Fruit fly (Drosophila melanogaster) whole organism, embryonic: ENCODE measurements around the gene CG15594.

Source experiments
- Abd-B ChIP-seq: fragments of 200-800 bp; sonication (Bioruptor generic); optimal IDR thresholded peaks from 2 replicates; lab custom pipeline; 2018; ENCODE audit warnings: missing biosample characterization, mild to moderate bottlenecking, missing genetic modification characterization, moderate library complexity
- Ada2b ChIP-seq: fragments of 200-800 bp; sonication (Bioruptor generic); IDR thresholded peaks from 2 replicates; pipeline ENCODE4 v1.3.6; 2022; ENCODE audit warnings: missing biosample characterization, missing genetic modification characterization
- B-H2 ChIP-seq: fragments of 200-800 bp; sonication (Bioruptor generic); optimal IDR thresholded peaks from 2 replicates; lab custom pipeline; 2018; ENCODE audit warnings: missing biosample characterization, mild to moderate bottlenecking, missing genetic modification characterization
- BEAF-32 ChIP-seq: fragments of 200-800 bp; sonication (Bioruptor generic); optimal IDR thresholded peaks from 3 replicates; lab custom pipeline; 2017; ENCODE audit warnings: missing biosample characterization, missing genetic modification characterization, mild to moderate bottlenecking, moderate library complexity, missing genetic modification reagents
- Blimp-1 ChIP-seq: fragments of 200-800 bp; sonication (Bioruptor generic); optimal IDR thresholded peaks from 3 replicates; lab custom pipeline; 2018; ENCODE audit warnings: missing biosample characterization, missing genetic modification characterization, mild to moderate bottlenecking, moderate library complexity, missing genetic modification reagents
- CG10321 ChIP-seq: fragments of 200-800 bp; sonication (Bioruptor generic); IDR thresholded peaks from 2 replicates; pipeline ENCODE4 v1.3.6; 2022; ENCODE audit warnings: missing biosample characterization, missing genetic modification characterization
- CG12659 ChIP-seq: fragments of 200-800 bp; sonication (Bioruptor generic); optimal IDR thresholded peaks from 3 replicates; lab custom pipeline; 2017; ENCODE audit warnings: mild to moderate bottlenecking, missing biosample characterization, missing genetic modification reagents, missing genetic modification characterization
- CG13775 ChIP-seq: fragments of 200-800 bp; sonication (Bioruptor generic); optimal IDR thresholded peaks from 3 replicates; lab custom pipeline; 2017; ENCODE audit warnings: missing biosample characterization, mild to moderate bottlenecking, missing genetic modification characterization
- CG18619 ChIP-seq: fragments of 200-800 bp; sonication (Bioruptor generic); optimal IDR thresholded peaks from 3 replicates; lab custom pipeline; 2017; ENCODE audit warnings: missing biosample characterization, mild to moderate bottlenecking, missing genetic modification characterization
- CG34376 ChIP-seq: fragments of 200-800 bp; sonication (Bioruptor generic); optimal IDR thresholded peaks from 2 replicates; lab custom pipeline; 2018; ENCODE audit warnings: missing biosample characterization, mild to moderate bottlenecking, missing genetic modification characterization
- CG6683 ChIP-seq: fragments of 200-800 bp; sonication (Bioruptor generic); optimal IDR thresholded peaks from 2 replicates; lab custom pipeline; 2017; ENCODE audit warnings: missing biosample characterization, mild to moderate bottlenecking, missing genetic modification characterization, missing genetic modification reagents
- CG6854 ChIP-seq: fragments of 200-800 bp; sonication (Bioruptor generic); optimal IDR thresholded peaks from 3 replicates; lab custom pipeline; 2017; ENCODE audit warnings: missing biosample characterization, mild to moderate bottlenecking, missing genetic modification characterization
- CG8765 ChIP-seq: fragments of 200-800 bp; sonication (Bioruptor generic); IDR thresholded peaks from 2 replicates; pipeline ENCODE4 v1.3.6; 2022; ENCODE audit warnings: missing biosample characterization, missing genetic modification characterization
- Camta ChIP-seq: fragments of 200-800 bp; sonication (Bioruptor generic); optimal IDR thresholded peaks from 2 replicates; lab custom pipeline; 2016; ENCODE audit warnings: missing biosample characterization, missing genetic modification characterization
- Doc3 ChIP-seq: fragments of 200-800 bp; sonication (Bioruptor generic); IDR thresholded peaks from 3 replicates; pipeline ENCODE4 v1.3.6; 2022; ENCODE audit warnings: missing biosample characterization, missing genetic modification characterization; ENCODE audit not compliant: partially characterized antibody
- Drgx ChIP-seq: fragments of 200-800 bp; sonication (Bioruptor generic); IDR thresholded peaks from 2 replicates; pipeline ENCODE4 v1.3.6; 2022; ENCODE audit warnings: missing biosample characterization, missing genetic modification characterization
- H2.0 ChIP-seq: fragments of 200-800 bp; sonication (Bioruptor generic); IDR thresholded peaks from 2 replicates; pipeline ENCODE4 v1.3.6; 2022; ENCODE audit warnings: missing biosample characterization, missing genetic modification characterization
- Hr51 ChIP-seq, 2 experiments: fragments of 200-800 bp; sonication (Bioruptor generic); optimal IDR thresholded peaks; 2 replicates in 1 of 2; 3 replicates in 1 of 2; lab custom pipeline; 2016 to 2018; ENCODE audit warnings: missing biosample characterization in 2 of 2, missing genetic modification characterization in 2 of 2, mild to moderate bottlenecking in 1 of 2, moderate library complexity in 1 of 2
- Ptx1 ChIP-seq: fragments of 200-800 bp; sonication (Bioruptor generic); IDR thresholded peaks from 2 replicates; pipeline ENCODE4 v1.3.6; 2022; ENCODE audit warnings: missing biosample characterization, missing genetic modification characterization
- Sry-β ChIP-seq: fragments of 200-800 bp; sonication (Bioruptor generic); optimal IDR thresholded peaks from 2 replicates; lab custom pipeline; 2018; ENCODE audit warnings: missing biosample characterization, mild to moderate bottlenecking, missing genetic modification characterization, moderate library complexity
- crp ChIP-seq, 2 experiments: fragments of 200-800 bp; sonication (Bioruptor generic); optimal IDR thresholded peaks; 2 replicates in 1 of 2; 3 replicates in 1 of 2; lab custom pipeline; 2017; ENCODE audit warnings: missing biosample characterization in 2 of 2, missing genetic modification characterization in 2 of 2, mild to moderate bottlenecking in 1 of 2, moderate library complexity in 1 of 2
- disco-r ChIP-seq: fragments of 200-800 bp; sonication (Bioruptor generic); optimal IDR thresholded peaks from 2 replicates; lab custom pipeline; 2016; ENCODE audit warnings: missing biosample characterization, missing genetic modification characterization
- dm ChIP-seq: fragments of 200-800 bp; sonication (Bioruptor generic); optimal IDR thresholded peaks from 3 replicates; lab custom pipeline; 2016; ENCODE audit warnings: missing biosample characterization, missing genetic modification characterization
- emc ChIP-seq: fragments of 200-800 bp; sonication (Bioruptor generic); optimal IDR thresholded peaks from 2 replicates; lab custom pipeline; 2016; ENCODE audit warnings: missing biosample characterization, missing genetic modification characterization
- gfzf ChIP-seq: fragments of 200-800 bp; sonication (Bioruptor generic); optimal IDR thresholded peaks from 2 replicates; lab custom pipeline; 2016; ENCODE audit warnings: missing biosample characterization, mild to moderate bottlenecking, missing genetic modification characterization, moderate library complexity
- hb ChIP-seq: fragments of 200-800 bp; sonication (Bioruptor generic); IDR thresholded peaks from 3 replicates; pipeline ENCODE4 v1.3.6; 2022; ENCODE audit warnings: missing biosample characterization, missing genetic modification characterization; ENCODE audit not compliant: partially characterized antibody
- ken ChIP-seq: fragments of 200-800 bp; sonication (Bioruptor generic); IDR thresholded peaks from 3 replicates; pipeline ENCODE4 v1.3.6; 2022; ENCODE audit warnings: missing biosample characterization, missing genetic modification characterization
- klu ChIP-seq: fragments of 200-800 bp; sonication (Bioruptor generic); IDR thresholded peaks from 2 replicates; pipeline ENCODE4 v1.3.6; 2022; ENCODE audit warnings: missing biosample characterization, missing genetic modification characterization
- nerfin-1 ChIP-seq: fragments of 200-800 bp; sonication (Bioruptor generic); optimal IDR thresholded peaks from 3 replicates; lab custom pipeline; 2019; ENCODE audit warnings: missing biosample characterization, mild to moderate bottlenecking, missing genetic modification characterization, moderate library complexity
- phol ChIP-seq: fragments of 200-800 bp; sonication (Bioruptor generic); optimal IDR thresholded peaks from 3 replicates; lab custom pipeline; 2018; ENCODE audit warnings: missing biosample characterization, mild to moderate bottlenecking, missing genetic modification characterization, moderate library complexity
- pum ChIP-seq: fragments of 200-800 bp; sonication (Bioruptor generic); optimal IDR thresholded peaks from 2 replicates; lab custom pipeline; 2016; ENCODE audit warnings: missing biosample characterization, missing genetic modification characterization
- sens-2 ChIP-seq: fragments of 200-800 bp; sonication (Bioruptor generic); IDR thresholded peaks from 2 replicates; pipeline ENCODE4 v1.3.6; 2022; ENCODE audit warnings: missing biosample characterization, missing genetic modification characterization
- seq ChIP-seq: fragments of 200-800 bp; sonication (Bioruptor generic); IDR thresholded peaks from 2 replicates; pipeline ENCODE4 v1.3.6; 2022; ENCODE audit warnings: missing biosample characterization, missing genetic modification characterization
- so ChIP-seq: fragments of 200-800 bp; sonication (Bioruptor generic); IDR thresholded peaks from 3 replicates; pipeline ENCODE4 v1.3.6; 2022; ENCODE audit warnings: missing biosample characterization, missing genetic modification characterization
- sr ChIP-seq: fragments of 200-800 bp; sonication (Bioruptor generic); IDR thresholded peaks from 3 replicates; pipeline ENCODE4 v1.3.6; 2022; ENCODE audit warnings: missing biosample characterization, missing genetic modification characterization
- trh ChIP-seq: fragments of 200-800 bp; sonication (Bioruptor generic); optimal IDR thresholded peaks from 2 replicates; lab custom pipeline; 2016; ENCODE audit warnings: missing biosample characterization, missing genetic modification characterization
- tup ChIP-seq: fragments of 200-800 bp; sonication (Bioruptor generic); optimal IDR thresholded peaks from 2 replicates; lab custom pipeline; 2016; ENCODE audit warnings: missing biosample characterization, mild to moderate bottlenecking, missing genetic modification characterization, moderate library complexity
- zen2 ChIP-seq: fragments of 200-800 bp; sonication (Bioruptor generic); IDR thresholded peaks from 3 replicates; pipeline ENCODE4 v1.3.6; 2022; ENCODE audit warnings: missing biosample characterization, missing genetic modification characterization; ENCODE audit not compliant: partially characterized antibody

The CG15594 gene

DNA sequence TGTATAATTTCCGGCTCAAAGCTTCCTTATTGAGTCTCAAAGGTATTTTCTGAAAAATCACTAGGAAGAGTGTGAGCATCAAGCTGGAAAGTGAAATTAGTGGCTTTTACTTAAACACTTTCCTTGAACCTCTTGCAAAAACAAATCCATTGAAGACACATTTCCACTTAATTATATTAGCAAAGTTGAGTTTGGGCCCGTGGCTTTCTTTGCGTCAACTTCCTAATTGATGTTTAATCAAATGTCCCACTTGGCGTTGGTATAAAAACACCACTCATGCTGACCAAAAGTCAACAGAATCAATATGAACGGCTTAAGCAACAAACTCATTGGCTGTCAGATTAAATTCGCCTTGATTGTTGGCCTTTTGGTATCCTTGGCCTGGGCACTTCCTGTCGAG, 16.2 kb downstream of the CG15594 start, which contains the start of gene CG46396:
TSS of gene CG46396 (plus strand) at position 301 of the 400 bp plus-strand sequence.
- TF ChIP-seq dm (GFP tag; lab: Kevin White, UChicago) (no peak), Sry-β (GFP tag; lab: Kevin White, UChicago) (no peak), zen2 (GFP tag; lab: Robert Waterston, UW) (no peak), Ptx1 (no peak), so (no peak), sr (GFP tag; lab: Robert Waterston, UW) (no peak), trh (GFP tag; lab: Kevin White, UChicago) (no peak), phol (tag; lab: Kevin White, UChicago) (no peak), gfzf (GFP tag; lab: Kevin White, UChicago) (no peak), CG13775 (GFP tag; lab: Kevin White, UChicago) (no peak), disco-r (GFP tag; lab: Kevin White, UChicago) (no peak), crp (GFP tag; optimal IDR thresholded peaks at IDR 0.05; lab: Kevin White, UChicago) (no peak), CG8765 (GFP tag; lab: Robert Waterston, UW) (no peak), pum (GFP tag; lab: Kevin White, UChicago) (no peak), nerfin-1 (tag; lab: Kevin White, UChicago) (no peak), CG10321 (GFP tag; lab: Robert Waterston, UW) (no peak)

- TF ChIP-seq hb (GFP tag; lab: Robert Waterston, UW) (0 out of 3 replicates have a peak, but pooled peaks have one; percentile 28), emc (no peak), B-H2 (GFP tag; lab: Kevin White, UChicago) (no peak), Doc3 (no peak), Hr51 (GFP tag; optimal IDR thresholded peaks at IDR 0.05; lab: Kevin White, UChicago) (no peak), Blimp-1 (GFP tag; lab: Kevin White, UChicago) (peak; percentile 31)
These were observed 17.4 kb downstream of the CG15594 start, which contains the start of gene Osi16 for dm6 chr3R:6304947-6305346. TSS of gene Osi16 (plus strand) at chr3R:6305247.

DNA sequence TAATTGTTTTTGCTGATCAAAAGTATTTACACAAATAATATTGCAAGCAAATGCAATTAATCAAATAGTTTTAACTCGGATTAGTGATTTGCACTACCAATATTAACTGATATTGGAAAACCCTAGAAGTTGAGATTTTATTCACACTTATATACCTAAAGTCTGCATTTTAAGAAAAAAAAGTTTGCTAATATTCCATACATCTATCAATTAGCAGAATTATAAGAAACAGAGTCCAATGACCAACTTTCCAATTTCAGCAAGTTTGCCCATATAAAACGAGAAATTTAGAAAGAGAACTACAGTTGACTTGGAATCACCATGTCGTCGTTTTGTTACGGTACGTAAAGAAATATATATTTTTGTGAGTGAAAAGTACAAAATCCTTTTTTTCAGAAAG, 19.1 kb downstream of the CG15594 start, which contains the start of gene CG46026:
TSS of gene CG46026 (plus strand) at position 301 of the 400 bp plus-strand sequence.
- TF ChIP-seq Drgx (GFP tag; lab: Robert Waterston, UW) (no peak), CG6854 (no peak), CG34376 (GFP tag; lab: Kevin White, UChicago) (no peak), H2.0 (GFP tag; lab: Robert Waterston, UW) (no peak), Camta (GFP tag; lab: Kevin White, UChicago) (no peak), Ada2b (GFP tag; lab: Robert Waterston, UW) (no peak), CG18619 (no peak), sens-2 (GFP tag; lab: Robert Waterston, UW) (no peak), tup (no peak), CG6683 (no peak), klu (no peak), pum (GFP tag; lab: Kevin White, UChicago) (no peak), seq (GFP tag; lab: Robert Waterston, UW) (no peak), BEAF-32 (no peak), ken (GFP tag; lab: Robert Waterston, UW) (no peak)

DNA sequence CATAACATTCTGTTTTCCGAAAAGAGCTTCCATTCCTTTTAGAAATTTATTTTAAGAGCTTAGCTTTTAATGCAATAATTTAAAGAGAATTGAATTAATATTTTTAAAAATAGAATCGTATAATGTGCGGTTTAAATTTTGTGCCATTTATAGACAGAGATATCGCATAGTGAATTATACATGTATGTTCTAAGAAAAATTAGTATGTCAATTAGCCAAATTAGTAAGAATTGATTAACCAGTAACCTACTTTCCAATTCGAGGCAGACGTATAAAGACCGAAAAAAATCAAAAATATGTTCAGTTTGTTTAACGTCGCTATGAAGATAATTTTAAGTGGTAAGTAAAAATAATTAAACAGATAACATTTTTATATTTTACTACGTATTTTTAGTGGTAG, 22.1 kb downstream of the CG15594 start, which contains the start of gene CG31560:
TSS of gene CG31560 (plus strand) at position 301 of the 400 bp plus-strand sequence.
- no peak for TF ChIP-seq CG12659 (GFP tag; lab: Kevin White, UChicago)
- no peak for TF ChIP-seq Abd-B (GFP tag; lab: Kevin White, UChicago)
